Fruit fly (Drosophila melanogaster) S2 (cell line): ENCODE results near the gene srp.

Experiments used
- CG8478 ChIP-seq: fragments of >200 bp; optimal IDR thresholded peaks from 2 replicates; lab custom pipeline; 2018
- CTCF ChIP-seq, 2 experiments: fragments of >200 bp; optimal IDR thresholded peaks; 2 replicates each; lab custom pipeline; 2018

The srp gene

dm6 chr3R:15988353-15988752 is 2.4 kb downstream of the srp start:
- TF ChIP-seq CTCF (optimal IDR thresholded peaks at IDR 0.05; lab: Kevin White, UChicago) (no peak), CG8478 (lab: Kevin White, UChicago) (no peak)

dm6 chr3R:15989217-15989921 is 3.4 kb downstream of the srp start:
- TF ChIP-seq CG8478 (lab: Kevin White, UChicago) (no peak), CTCF (optimal IDR thresholded peaks at IDR 0.05; lab: Kevin White, UChicago) (no peak)

dm6 chr3R:15991593-15991992 is 5.6 kb downstream of the srp start:
- TF ChIP-seq CTCF (optimal IDR thresholded peaks at IDR 0.05; lab: Kevin White, UChicago) (no peak), CG8478 (lab: Kevin White, UChicago) (no peak)

- TF ChIP-seq CTCF (optimal IDR thresholded peaks at IDR 0.05; lab: Kevin White, UChicago) (no peak), CG8478 (lab: Kevin White, UChicago) (no peak)
Measured at dm6 chr3R:15993139-15993804, 7.3 kb downstream of the srp start.

dm6 chr3R:15993815-15994572 is 8.0 kb downstream of the srp start:
- TF ChIP-seq CTCF (optimal IDR thresholded peaks at IDR 0.05; lab: Kevin White, UChicago) (no peak), CG8478 (lab: Kevin White, UChicago) (no peak)

- TF ChIP-seq CG8478 (lab: Kevin White, UChicago) (no peak), CTCF (optimal IDR thresholded peaks at IDR 0.05; lab: Kevin White, UChicago) (no peak)
Measured at dm6 chr3R:15994573-15994869, 8.6 kb downstream of the srp start.

- TF ChIP-seq CG8478 (lab: Kevin White, UChicago) (no peak), CTCF (optimal IDR thresholded peaks at IDR 0.05; lab: Kevin White, UChicago) (no peak)
Measured at dm6 chr3R:15998972-15999721, 13.2 kb downstream of the srp start.

dm6 chr3R:16004015-16004414 is 18.1 kb downstream of the srp start:
- TF ChIP-seq CTCF (optimal IDR thresholded peaks at IDR 0.05; lab: Kevin White, UChicago), result peak; percentile 15 to 53
- no peak for TF ChIP-seq CG8478 (lab: Kevin White, UChicago)

- TF ChIP-seq CG8478 (lab: Kevin White, UChicago) (peak; percentile 61), CTCF (optimal IDR thresholded peaks at IDR 0.05; lab: Kevin White, UChicago) (no peak)
Measured at dm6 chr3R:16004691-16005474, 18.9 kb downstream of the srp start.

- TF ChIP-seq CG8478 (lab: Kevin White, UChicago), result no peak
- TF ChIP-seq CTCF (optimal IDR thresholded peaks at IDR 0.05; lab: Kevin White, UChicago), result no peak
Measured at dm6 chr3R:16005943-16006342, 20.0 kb downstream of the srp start.

dm6 chr3R:16006806-16007556 is 21.0 kb downstream of the srp start:
- TF ChIP-seq CTCF (optimal IDR thresholded peaks at IDR 0.05; lab: Kevin White, UChicago) (no peak), CG8478 (lab: Kevin White, UChicago) (no peak)

- no peak for TF ChIP-seq CTCF (optimal IDR thresholded peaks at IDR 0.05; lab: Kevin White, UChicago)
- TF ChIP-seq CG8478 (lab: Kevin White, UChicago), result no peak
Measured at dm6 chr3R:16008300-16008699, 22.3 kb downstream of the srp start.

dm6 chr3R:16009030-16009429 is 23.1 kb downstream of the srp start, which contains the start of gene GATAe:
Gene GATAe (plus strand): TSS chr3R:16009105.
- TF ChIP-seq CTCF (optimal IDR thresholded peaks at IDR 0.05; lab: Kevin White, UChicago) (no peak), CG8478 (lab: Kevin White, UChicago) (no peak)
